Worm (Caenorhabditis elegans) whole organism, L4 larva: Measurements from ENCODE around the gene B0495.7.

Experiments used
- D1046.2 ChIP-seq: fragments of 200-800 bp; sonication (Bioruptor generic); IDR thresholded peaks from 2 replicates; pipeline ENCODE4 v1.3.6; 2022; ENCODE audit warnings: missing genetic modification characterization, missing compliant biosample characterization
- Y5F2A.4 ChIP-seq: fragments of 200-800 bp; sonication (Bioruptor generic); optimal IDR thresholded peaks from 2 replicates; lab custom pipeline; 2018; ENCODE audit warnings: mild to moderate bottlenecking, missing genetic modification characterization, missing compliant biosample characterization
- ZK546.5 ChIP-seq, 2 experiments: sonication (generic microtip); optimal IDR thresholded peaks; 2 replicates each; lab custom pipeline; 2017; ENCODE audit warnings: missing biosample characterization in 2 of 2, missing genetic modification characterization in 2 of 2
- aha-1 ChIP-seq: fragments of 150-350 bp; peaks from one replicate; lab custom pipeline; 2014; ENCODE audit warnings: missing biosample characterization, missing genetic modification characterization
- aly-2 ChIP-seq: sonication (generic microtip); optimal IDR thresholded peaks from 2 replicates; lab custom pipeline; 2018; ENCODE audit warnings: missing biosample characterization, missing genetic modification characterization
- attf-4 ChIP-seq: sonication (generic microtip); optimal IDR thresholded peaks from 3 replicates; lab custom pipeline; 2017; ENCODE audit warnings: missing biosample characterization, missing genetic modification characterization
- ceh-20 ChIP-seq: fragments of 200-800 bp; sonication (Bioruptor generic); IDR thresholded peaks from 2 replicates; pipeline ENCODE4 v1.3.6; 2022; ENCODE audit warnings: missing genetic modification reagents, missing genetic modification characterization, missing compliant biosample characterization
- ceh-28 ChIP-seq: fragments of 150-350 bp; optimal IDR thresholded peaks from 2 replicates; lab custom pipeline; 2014; ENCODE audit warnings: missing biosample characterization, missing genetic modification reagents, missing genetic modification characterization
- ces-1 ChIP-seq: fragments of 150-350 bp; sonication (generic microtip); optimal IDR thresholded peaks from 4 replicates; lab custom pipeline; 2014; ENCODE audit warnings: missing biosample characterization, missing genetic modification reagents, missing genetic modification characterization
- ctbp-1 ChIP-seq: fragments of 200-800 bp; sonication (Bioruptor generic); IDR thresholded peaks from 2 replicates; pipeline ENCODE4 v1.3.6; 2022; ENCODE audit warnings: missing genetic modification reagents, missing genetic modification characterization, missing compliant biosample characterization
- daf-12 ChIP-seq: fragments of 150-350 bp; optimal IDR thresholded peaks from 2 replicates; lab custom pipeline; 2014; ENCODE audit warnings: missing biosample characterization, missing genetic modification reagents, missing genetic modification characterization
- daf-16 ChIP-seq, 3 experiments: sonication (generic microtip); optimal IDR thresholded peaks; 2 replicates each; lab custom pipeline; 2016 to 2017; ENCODE audit warnings: missing genetic modification characterization in 3 of 3, missing genetic modification reagents in 3 of 3, mild to moderate bottlenecking in 2 of 3, missing compliant biosample characterization in 2 of 3, missing biosample characterization in 1 of 3, moderate library complexity in 1 of 3
- daf-8 ChIP-seq: fragments of 200-800 bp; sonication (Bioruptor generic); IDR thresholded peaks from 2 replicates; pipeline ENCODE4 v1.3.6; 2022; ENCODE audit warnings: missing genetic modification characterization, missing compliant biosample characterization
- dmd-6 ChIP-seq: fragments of 200-800 bp; sonication (Bioruptor generic); IDR thresholded peaks from 2 replicates; pipeline ENCODE4 v1.3.6; 2022; ENCODE audit warnings: missing genetic modification reagents, missing genetic modification characterization, missing compliant biosample characterization
- dve-1 ChIP-seq: sonication (generic microtip); optimal IDR thresholded peaks from 2 replicates; lab custom pipeline; 2017; ENCODE audit warnings: antibody characterized with exemption, mild to moderate bottlenecking, missing genetic modification characterization, missing compliant biosample characterization; ENCODE audit not compliant: insufficient read depth
- egl-27 ChIP-seq: sonication (generic microtip); optimal IDR thresholded peaks from 3 replicates; lab custom pipeline; 2017; ENCODE audit warnings: missing biosample characterization, missing genetic modification reagents, missing genetic modification characterization
- egl-43 ChIP-seq: fragments of 200-800 bp; sonication (Bioruptor generic); IDR thresholded peaks from 2 replicates; pipeline ENCODE4 v1.3.6; 2022; ENCODE audit warnings: missing genetic modification reagents, missing genetic modification characterization, missing compliant biosample characterization
- hif-1 ChIP-seq, 2 experiments: sonication (generic microtip); optimal IDR thresholded peaks; 2 replicates each; lab custom pipeline; 2016 to 2017; ENCODE audit warnings: missing compliant biosample characterization in 2 of 2, missing genetic modification characterization in 2 of 2, missing genetic modification reagents in 2 of 2, missing genotype in 2 of 2, mild to moderate bottlenecking in 1 of 2
- hlh-11 ChIP-seq: fragments of 200-800 bp; sonication (Bioruptor generic); optimal IDR thresholded peaks from 2 replicates; lab custom pipeline; 2018; ENCODE audit warnings: mild to moderate bottlenecking, missing genetic modification characterization, missing compliant biosample characterization
- hlh-30 ChIP-seq: sonication (generic microtip); optimal IDR thresholded peaks from 2 replicates; lab custom pipeline; 2017; ENCODE audit warnings: antibody characterized with exemption, mild to moderate bottlenecking, missing genetic modification characterization, missing compliant biosample characterization; ENCODE audit not compliant: insufficient read depth
- jun-1 ChIP-seq: fragments of 150-350 bp; optimal IDR thresholded peaks from 2 replicates; lab custom pipeline; 2014; ENCODE audit warnings: missing biosample characterization, missing genetic modification reagents, missing genetic modification characterization
- lin-15B ChIP-seq: fragments of 150-350 bp; sonication (generic microtip); optimal IDR thresholded peaks from 3 replicates; lab custom pipeline; 2014; ENCODE audit warnings: missing biosample characterization, missing genetic modification characterization
- lin-29 ChIP-seq: fragments of 200-800 bp; sonication (Bioruptor generic); IDR thresholded peaks from 2 replicates; pipeline ENCODE4 v1.3.6; 2022; ENCODE audit warnings: missing genetic modification reagents, missing genetic modification characterization, missing compliant biosample characterization
- lin-38 ChIP-seq: fragments of 200-800 bp; sonication (Bioruptor generic); IDR thresholded peaks from 2 replicates; pipeline ENCODE4 v1.3.6; 2022; ENCODE audit warnings: missing genetic modification reagents, missing genetic modification characterization, missing compliant biosample characterization
- lsy-2 ChIP-seq, 2 experiments: fragments of 150-350 bp in 1 of 2; sonication (generic microtip) in 1 of 2; optimal IDR thresholded peaks; 2 replicates each; lab custom pipeline; 2014 to 2017; ENCODE audit warnings: missing biosample characterization in 2 of 2, missing genetic modification characterization in 2 of 2
- mes-2 ChIP-seq: sonication (generic microtip); optimal IDR thresholded peaks from 2 replicates; lab custom pipeline; 2016; ENCODE audit warnings: missing genotype, mild to moderate bottlenecking, missing genetic modification characterization, missing compliant biosample characterization; ENCODE audit not compliant: poor library complexity, severe bottlenecking
- mxl-3 ChIP-seq: fragments of 200-800 bp; sonication (Bioruptor generic); optimal IDR thresholded peaks from 2 replicates; lab custom pipeline; 2018; ENCODE audit warnings: mild to moderate bottlenecking, missing genetic modification characterization, missing compliant biosample characterization
- nhr-102 ChIP-seq: sonication (generic microtip); optimal IDR thresholded peaks from 2 replicates; lab custom pipeline; 2016; ENCODE audit warnings: mild to moderate bottlenecking, missing genetic modification characterization, moderate library complexity, missing compliant biosample characterization
- nhr-11 ChIP-seq: fragments of 150-350 bp; optimal IDR thresholded peaks from 2 replicates; lab custom pipeline; 2014; ENCODE audit warnings: missing biosample characterization, missing genetic modification characterization
- nhr-237 ChIP-seq: sonication (generic microtip); optimal IDR thresholded peaks from 2 replicates; lab custom pipeline; 2017; ENCODE audit warnings: missing biosample characterization, missing genetic modification characterization
- nhr-28 ChIP-seq: fragments of 150-350 bp; optimal IDR thresholded peaks from 2 replicates; lab custom pipeline; 2014; ENCODE audit warnings: missing biosample characterization, missing genetic modification characterization
- nhr-41 ChIP-seq: fragments of 200-800 bp; sonication (Bioruptor generic); IDR thresholded peaks from 2 replicates; pipeline ENCODE4 v1.3.6; 2022; ENCODE audit warnings: missing genetic modification reagents, missing genetic modification characterization, missing compliant biosample characterization
- nhr-76 ChIP-seq: fragments of 150-350 bp; optimal IDR thresholded peaks from 2 replicates; lab custom pipeline; 2014; ENCODE audit warnings: missing biosample characterization, missing genetic modification characterization
- nhr-77 ChIP-seq: fragments of 150-350 bp; optimal IDR thresholded peaks from 2 replicates; lab custom pipeline; 2014; ENCODE audit warnings: missing biosample characterization, missing genetic modification characterization
- pqm-1 ChIP-seq: sonication (generic microtip); optimal IDR thresholded peaks from 2 replicates; lab custom pipeline; 2017; ENCODE audit warnings: missing biosample characterization, missing genetic modification characterization
- skn-1 ChIP-seq: fragments of 150-350 bp; optimal IDR thresholded peaks from 2 replicates; lab custom pipeline; 2014; ENCODE audit warnings: missing biosample characterization, missing genetic modification characterization
- tag-97 ChIP-seq: fragments of 200-800 bp; sonication (Bioruptor generic); IDR thresholded peaks from 2 replicates; pipeline ENCODE4 v1.3.6; 2022; ENCODE audit warnings: missing genetic modification characterization, missing compliant biosample characterization
- unc-62 ChIP-seq, 3 experiments: fragments of 150-350 bp in 1 of 3; sonication (generic microtip); optimal IDR thresholded peaks in 2 of 3; peaks in 1 of 3; 1 replicate in 1 of 3; 2 replicates in 2 of 3; lab custom pipeline; 2014 to 2017; ENCODE audit warnings: missing biosample characterization in 3 of 3, missing genetic modification characterization in 3 of 3, missing genetic modification reagents in 3 of 3, missing genotype in 1 of 3
- zag-1 ChIP-seq: fragments of 150-350 bp; optimal IDR thresholded peaks from 2 replicates; lab custom pipeline; 2014; ENCODE audit warnings: missing biosample characterization, missing genetic modification characterization
- ztf-11 ChIP-seq: fragments of 150-350 bp; optimal IDR thresholded peaks from 2 replicates; lab custom pipeline; 2014; ENCODE audit warnings: missing biosample characterization, missing genetic modification characterization

The B0495.7 gene

DNA sequence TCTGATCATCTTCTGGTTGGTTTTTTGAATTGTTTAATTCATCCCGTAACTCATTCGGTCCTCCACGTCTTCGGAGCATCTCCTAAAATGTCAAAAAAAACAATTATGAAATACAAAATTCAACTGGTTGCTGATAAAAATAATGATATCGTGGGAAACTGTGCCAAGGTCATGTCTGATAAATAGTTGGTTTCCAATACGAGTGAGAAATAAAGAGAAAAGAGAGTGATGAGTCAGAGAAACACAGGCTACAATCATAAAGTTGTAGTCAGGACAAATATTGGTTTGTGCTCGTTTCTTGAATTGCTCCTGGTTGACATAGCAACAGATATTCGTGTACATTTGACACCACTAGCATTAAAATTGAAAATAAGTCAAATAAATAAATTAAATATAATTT lies at the start of gene B0495.7:
TSS of gene B0495.7 (minus strand) at position 82 of the 400 bp plus-strand sequence.
- TF ChIP-seq lin-38 (GFP tag; lab: Robert Waterston, UW): 0 out of 2 replicates have a peak, but pooled peaks have one; percentile 40
- no peak for TF ChIP-seq unc-62 (GFP tag; optimal IDR thresholded peaks at IDR 0.05 in 1 of 2; lab: Kevin White, UChicago)
- no peak for TF ChIP-seq unc-62 (tag; optimal IDR thresholded peaks at IDR 0.05; lab: Kevin White, UChicago)
- TF ChIP-seq attf-4 (tag; lab: Kevin White, UChicago): no peak
- TF ChIP-seq skn-1: no peak
- TF ChIP-seq hif-1 (tag; optimal IDR thresholded peaks at IDR 0.05; lab: Kevin White, UChicago): no peak
- TF ChIP-seq daf-16 (GFP tag; optimal IDR thresholded peaks at IDR 0.05; lab: Kevin White, UChicago): no peak
- peak; percentile 72 for TF ChIP-seq daf-16 (tag; optimal IDR thresholded peaks at IDR 0.05; lab: Kevin White, UChicago)
- TF ChIP-seq nhr-11 (tag; lab: Kevin White, UChicago): peak; percentile 70
- TF ChIP-seq dve-1 (tag; lab: Kevin White, UChicago): peak; percentile 44
- TF ChIP-seq daf-8 (GFP tag; lab: Robert Waterston, UW): no peak
- peak; percentile 11 for TF ChIP-seq nhr-102 (tag; lab: Kevin White, UChicago)
- TF ChIP-seq mes-2 (tag; lab: Kevin White, UChicago): peak; percentile 7
- TF ChIP-seq lsy-2 (tag; optimal IDR thresholded peaks at IDR 0.05; lab: Kevin White, UChicago): peak in 1 of 2 experiments; percentile 11
- peak; percentile 76 for TF ChIP-seq pqm-1
- TF ChIP-seq nhr-41 (GFP tag; lab: Robert Waterston, UW): peak; percentile 36; the same call in 1 of the 2 replicates
- TF ChIP-seq dmd-6: peak; percentile 53; the same call in 1 of the 2 replicates
- TF ChIP-seq nhr-28 (tag; lab: Kevin White, UChicago): peak; percentile 93
- TF ChIP-seq hlh-11 (tag; lab: Kevin White, UChicago): peak; percentile 48

DNA sequence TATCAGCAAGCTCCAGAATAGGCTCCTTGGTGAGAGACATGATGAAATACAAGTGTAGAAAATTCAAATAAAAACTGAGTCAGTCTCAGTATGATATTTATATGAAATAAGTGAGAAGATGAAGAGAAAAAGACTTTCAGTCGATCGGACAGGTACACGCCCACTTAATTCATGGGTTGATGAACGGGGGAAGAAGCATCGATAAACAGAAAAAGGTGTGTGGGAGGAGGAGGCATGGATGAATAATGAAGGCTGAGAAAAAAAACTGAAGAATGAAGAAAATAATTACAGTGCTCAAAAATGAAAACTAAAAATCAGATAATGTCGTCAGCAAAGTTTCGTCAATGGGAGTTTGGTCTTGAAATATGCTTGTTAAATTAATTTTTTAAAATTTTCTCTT lies 48.5 kb upstream of the B0495.7 start, which contains the start of gene trx-1:
TSS of gene trx-1 (minus strand) at position 101 of the 400 bp plus-strand sequence.
- TF ChIP-seq hlh-30 (tag; lab: Kevin White, UChicago) (no peak), aly-2 (no peak)

DNA sequence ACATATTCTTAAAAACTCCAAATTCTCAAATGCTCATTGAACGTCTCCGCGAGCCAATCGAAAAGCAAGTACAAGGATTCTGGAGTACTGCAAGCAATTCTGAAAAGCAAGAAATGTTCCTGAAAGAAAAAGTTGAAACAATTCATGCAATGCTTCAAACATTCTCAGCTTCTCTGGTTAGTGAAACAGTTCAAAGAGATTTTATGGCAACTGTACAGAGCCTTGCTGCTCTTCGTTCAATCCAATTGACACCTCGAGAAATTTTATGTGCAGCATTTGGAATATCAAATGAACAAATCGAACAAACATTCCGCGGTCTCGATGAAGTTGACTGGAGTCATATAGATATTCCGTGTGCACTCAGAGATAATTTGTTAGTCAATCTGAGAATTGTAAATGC lies 31.7 kb upstream of the B0495.7 start:
- TF ChIP-seq ceh-28 (no peak), unc-62 (GFP tag; optimal IDR thresholded peaks at IDR 0.05 in 1 of 2; lab: Kevin White, UChicago) (peak in 1 of 2 experiments; percentile 95), unc-62 (tag; optimal IDR thresholded peaks at IDR 0.05; lab: Kevin White, UChicago) (no peak), daf-8 (GFP tag; lab: Robert Waterston, UW) (no peak), lin-29 (GFP tag; lab: Robert Waterston, UW) (no peak), aha-1 (no peak), ces-1 (GFP tag; lab: Kevin White, UChicago) (no peak)

DNA sequence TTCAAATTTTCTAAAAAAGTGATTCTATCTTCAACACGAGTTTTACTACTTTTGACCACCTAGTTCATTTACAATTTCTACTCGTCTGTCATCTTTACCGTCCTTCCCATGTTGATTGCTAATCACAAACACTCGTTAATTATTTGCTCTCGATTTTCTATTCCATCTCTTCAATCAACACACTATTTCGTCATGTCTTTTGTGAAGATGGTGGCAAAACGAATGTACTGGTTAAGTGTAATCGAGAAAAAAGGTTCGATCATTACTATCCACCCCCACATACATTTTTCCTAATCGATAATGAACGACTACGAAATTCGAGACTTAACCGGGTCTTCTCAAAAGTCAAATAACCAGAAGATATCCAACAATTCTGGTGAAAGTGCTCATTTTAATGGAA lies 19.6 kb upstream of the B0495.7 start, which contains the start of gene cpna-2:
TSS of gene cpna-2 (plus strand) at position 301 of the 400 bp plus-strand sequence.
- TF ChIP-seq ceh-20 (no peak), mxl-3 (GFP tag; lab: Kevin White, UChicago) (no peak), nhr-237 (tag; lab: Kevin White, UChicago) (no peak), lin-15B (tag; lab: Kevin White, UChicago) (no peak), egl-27 (tag; lab: Kevin White, UChicago) (no peak), D1046.2 (GFP tag; lab: Robert Waterston, UW) (no peak), jun-1 (tag; lab: Kevin White, UChicago) (no peak), nhr-77 (tag; lab: Kevin White, UChicago) (no peak), Y5F2A.4 (GFP tag; lab: Kevin White, UChicago) (no peak), ctbp-1 (no peak), daf-12 (tag; lab: Kevin White, UChicago) (no peak), zag-1 (tag; lab: Kevin White, UChicago) (no peak), tag-97 (no peak), ZK546.5 (tag; optimal IDR thresholded peaks at IDR 0.05; lab: Kevin White, UChicago) (no peak), ztf-11 (tag; lab: Kevin White, UChicago) (no peak), egl-43 (no peak), nhr-76 (tag; lab: Kevin White, UChicago) (no peak)
- TF ChIP-seq, all 104 proteins: peak for 0
